Fruit fly (Drosophila melanogaster) whole organism, embryonic: Measurements from ENCODE around the gene Alg11.

Experiments used
- Atf6 ChIP-seq: fragments of 200-800 bp; sonication (Bioruptor generic); IDR thresholded peaks from 2 replicates; pipeline ENCODE4 v1.3.6; 2022; ENCODE audit warnings: missing biosample characterization, missing genetic modification characterization
- Bgb ChIP-seq: fragments of 200-800 bp; sonication (Bioruptor generic); IDR thresholded peaks from 2 replicates; pipeline ENCODE4 v1.3.6; 2022; ENCODE audit warnings: missing biosample characterization, missing genetic modification characterization; ENCODE audit not compliant: partially characterized antibody
- CG10147 ChIP-seq: fragments of 200-800 bp; sonication (Bioruptor generic); optimal IDR thresholded peaks from 2 replicates; lab custom pipeline; 2019; ENCODE audit warnings: missing biosample characterization, mild to moderate bottlenecking, missing genetic modification characterization, moderate library complexity
- CG11504 ChIP-seq: fragments of 200-800 bp; sonication (Bioruptor generic); optimal IDR thresholded peaks from 3 replicates; lab custom pipeline; 2019; ENCODE audit warnings: missing biosample characterization, mild to moderate bottlenecking, missing genetic modification characterization, moderate library complexity
- CG11560 ChIP-seq: fragments of 200-800 bp; sonication (Bioruptor generic); IDR thresholded peaks from 3 replicates; pipeline ENCODE4 v1.3.6; 2022; ENCODE audit warnings: missing biosample characterization, missing genetic modification characterization
- CG12942 ChIP-seq: fragments of 200-800 bp; sonication (Bioruptor generic); optimal IDR thresholded peaks from 3 replicates; lab custom pipeline; 2016; ENCODE audit warnings: missing biosample characterization, missing genetic modification characterization
- CG13287 ChIP-seq: fragments of 200-800 bp; sonication (Bioruptor generic); IDR thresholded peaks from 2 replicates; pipeline ENCODE4 v1.3.6; 2022; ENCODE audit warnings: missing biosample characterization, missing genetic modification characterization; ENCODE audit not compliant: partially characterized antibody
- CG14710 ChIP-seq: fragments of 200-800 bp; sonication (Bioruptor generic); optimal IDR thresholded peaks from 3 replicates; lab custom pipeline; 2019; ENCODE audit warnings: missing biosample characterization, mild to moderate bottlenecking, missing genetic modification characterization, moderate library complexity
- CG17361 ChIP-seq: fragments of 200-800 bp; sonication (Bioruptor generic); IDR thresholded peaks from 3 replicates; pipeline ENCODE4 v1.3.6; 2022; ENCODE audit warnings: missing biosample characterization, missing genetic modification characterization
- CG17829 ChIP-seq: fragments of 200-800 bp; optimal IDR thresholded peaks from 2 replicates; lab custom pipeline; 2019; ENCODE audit warnings: missing biosample characterization, mild to moderate bottlenecking, missing genetic modification characterization, moderate library complexity
- CG2889 ChIP-seq: fragments of 200-800 bp; sonication (Bioruptor generic); IDR thresholded peaks from 3 replicates; pipeline ENCODE4 v1.3.6; 2022; ENCODE audit warnings: missing biosample characterization, missing genetic modification characterization
- CG30020 ChIP-seq: fragments of 200-800 bp; optimal IDR thresholded peaks from 2 replicates; lab custom pipeline; 2019; ENCODE audit warnings: missing biosample characterization, mild to moderate bottlenecking, missing genetic modification characterization, moderate library complexity
- CG3726 ChIP-seq: fragments of 200-800 bp; sonication (Bioruptor generic); IDR thresholded peaks from 3 replicates; pipeline ENCODE4, ENCODE4 v1.3.6; 2022; ENCODE audit warnings: missing biosample characterization, missing genetic modification characterization
- CG3995 ChIP-seq: fragments of 200-800 bp; sonication (Bioruptor generic); optimal IDR thresholded peaks from 3 replicates; lab custom pipeline; 2016; ENCODE audit warnings: missing biosample characterization, missing genetic modification characterization
- CG7928 ChIP-seq: fragments of 200-800 bp; sonication (Bioruptor generic); optimal IDR thresholded peaks from 2 replicates; lab custom pipeline; 2017; ENCODE audit warnings: missing biosample characterization, mild to moderate bottlenecking, missing genetic modification characterization
- CG9215 ChIP-seq: fragments of 200-800 bp; sonication (Bioruptor generic); IDR thresholded peaks from 2 replicates; pipeline ENCODE4 v1.3.6; 2022; ENCODE audit warnings: missing biosample characterization, missing genetic modification characterization
- Dll ChIP-seq: fragments of 200-800 bp; sonication (Bioruptor generic); IDR thresholded peaks from 4 replicates; pipeline ENCODE4 v1.3.6; 2022; ENCODE audit warnings: missing biosample characterization, missing genetic modification characterization; ENCODE audit not compliant: partially characterized antibody
- Doc2 ChIP-seq: fragments of 200-800 bp; sonication (Bioruptor generic); IDR thresholded peaks from 2 replicates; pipeline ENCODE4 v1.3.6; 2022; ENCODE audit warnings: missing biosample characterization, missing genetic modification characterization
- Dref ChIP-seq: fragments of 200-800 bp; sonication (Bioruptor generic); IDR thresholded peaks from 2 replicates; pipeline ENCODE4 v1.3.6; 2022; ENCODE audit warnings: missing biosample characterization, missing genetic modification characterization
- Fer2 ChIP-seq: fragments of 200-800 bp; sonication (Bioruptor generic); optimal IDR thresholded peaks from 2 replicates; lab custom pipeline; 2018; ENCODE audit warnings: missing biosample characterization, mild to moderate bottlenecking, missing genetic modification characterization, moderate library complexity
- GATAe ChIP-seq: fragments of 200-800 bp; sonication (Bioruptor generic); conservative IDR thresholded peaks from 2 replicates; pipeline ENCODE4 v1.3.6; 2022; ENCODE audit warnings: missing biosample characterization, missing genetic modification characterization
- H15 ChIP-seq: fragments of 200-800 bp; sonication (Bioruptor generic); IDR thresholded peaks from 3 replicates; pipeline ENCODE4 v1.3.6; 2022; ENCODE audit warnings: missing biosample characterization, missing genetic modification characterization
- H2.0 ChIP-seq: fragments of 200-800 bp; sonication (Bioruptor generic); IDR thresholded peaks from 2 replicates; pipeline ENCODE4 v1.3.6; 2022; ENCODE audit warnings: missing biosample characterization, missing genetic modification characterization
- HmgZ ChIP-seq: fragments of 200-800 bp; sonication (Bioruptor generic); optimal IDR thresholded peaks from 2 replicates; lab custom pipeline; 2018; ENCODE audit warnings: missing biosample characterization, mild to moderate bottlenecking, missing genetic modification characterization
- Hr39 ChIP-seq: fragments of >200 bp; optimal IDR thresholded peaks from 2 replicates; lab custom pipeline; 2017
- Neu2 ChIP-seq: fragments of 200-800 bp; sonication (Bioruptor generic); optimal IDR thresholded peaks from 3 replicates; lab custom pipeline; 2016; ENCODE audit warnings: missing biosample characterization, missing genetic modification characterization, borderline replicate concordance
- Oli ChIP-seq: fragments of 200-800 bp; sonication (Bioruptor generic); optimal IDR thresholded peaks from 2 replicates; lab custom pipeline; 2018; ENCODE audit warnings: missing biosample characterization, mild to moderate bottlenecking, missing genetic modification characterization, moderate library complexity
- PHDP ChIP-seq: fragments of 200-800 bp; sonication (Bioruptor generic); optimal IDR thresholded peaks from 3 replicates; lab custom pipeline; 2018; ENCODE audit warnings: missing biosample characterization, mild to moderate bottlenecking, missing genetic modification characterization, moderate library complexity
- Scr ChIP-seq: fragments of 200-800 bp; sonication (Bioruptor generic); IDR thresholded peaks from 2 replicates; pipeline ENCODE4 v1.3.6; 2022; ENCODE audit warnings: missing biosample characterization, missing genetic modification characterization; ENCODE audit not compliant: partially characterized antibody
- TFAM ChIP-seq: fragments of 200-800 bp; sonication (Bioruptor generic); optimal IDR thresholded peaks from 2 replicates; lab custom pipeline; 2017; ENCODE audit warnings: missing biosample characterization, missing genetic modification characterization, inconsistent platforms
- ab ChIP-seq: fragments of 200-800 bp; sonication (Bioruptor generic); optimal IDR thresholded peaks from 2 replicates; lab custom pipeline; 2016; ENCODE audit warnings: missing biosample characterization, missing genetic modification characterization
- bsh ChIP-seq, 2 experiments: fragments of 200-800 bp; sonication (Bioruptor generic); optimal IDR thresholded peaks; 2 replicates each; lab custom pipeline; 2017 to 2018; ENCODE audit warnings: mild to moderate bottlenecking in 2 of 2, missing biosample characterization in 2 of 2, missing genetic modification characterization in 2 of 2, moderate library complexity in 1 of 2
- cad ChIP-seq: fragments of >200 bp; optimal IDR thresholded peaks from 2 replicates; lab custom pipeline; 2017; ENCODE audit warnings: missing biosample characterization, missing genetic modification characterization
- corto ChIP-seq: fragments of 200-800 bp; sonication (Bioruptor generic); optimal IDR thresholded peaks from 2 replicates; lab custom pipeline; 2016; ENCODE audit warnings: missing biosample characterization, mild to moderate bottlenecking, missing genetic modification characterization, moderate library complexity
- croc ChIP-seq: fragments of 200-800 bp; sonication (Bioruptor generic); conservative IDR thresholded peaks from 3 replicates; pipeline ENCODE4 v1.3.6; 2022; ENCODE audit warnings: missing biosample characterization, missing genetic modification characterization
- da ChIP-seq: fragments of 200-800 bp; sonication (Bioruptor generic); optimal IDR thresholded peaks from 2 replicates; lab custom pipeline; 2016; ENCODE audit warnings: missing biosample characterization, missing genetic modification characterization
- emc ChIP-seq: fragments of 200-800 bp; sonication (Bioruptor generic); optimal IDR thresholded peaks from 2 replicates; lab custom pipeline; 2016; ENCODE audit warnings: missing biosample characterization, missing genetic modification characterization
- gcm2 ChIP-seq: fragments of 200-800 bp; sonication (Bioruptor generic); optimal IDR thresholded peaks from 2 replicates; lab custom pipeline; 2016; ENCODE audit warnings: missing biosample characterization, missing genetic modification characterization
- gem ChIP-seq: fragments of 200-800 bp; sonication (Bioruptor generic); optimal IDR thresholded peaks from 2 replicates; lab custom pipeline; 2019; ENCODE audit warnings: missing biosample characterization, mild to moderate bottlenecking, missing genetic modification characterization, moderate library complexity
- gfzf ChIP-seq: fragments of 200-800 bp; sonication (Bioruptor generic); optimal IDR thresholded peaks from 2 replicates; lab custom pipeline; 2016; ENCODE audit warnings: missing biosample characterization, mild to moderate bottlenecking, missing genetic modification characterization, moderate library complexity
- ham ChIP-seq: fragments of 200-800 bp; sonication (Bioruptor generic); IDR thresholded peaks from 2 replicates; pipeline ENCODE4 v1.3.6; 2022; ENCODE audit warnings: missing biosample characterization, missing genetic modification characterization
- hb ChIP-seq: fragments of 200-800 bp; sonication (Bioruptor generic); IDR thresholded peaks from 3 replicates; pipeline ENCODE4 v1.3.6; 2022; ENCODE audit warnings: missing biosample characterization, missing genetic modification characterization; ENCODE audit not compliant: partially characterized antibody
- hth ChIP-seq: fragments of >200 bp; optimal IDR thresholded peaks from 2 replicates; lab custom pipeline; 2017; ENCODE audit warnings: inconsistent platforms
- inv ChIP-seq: fragments of 200-800 bp; sonication (Bioruptor generic); IDR thresholded peaks from 2 replicates; pipeline ENCODE4 v1.3.6; 2022; ENCODE audit warnings: missing biosample characterization, missing genetic modification characterization; ENCODE audit not compliant: partially characterized antibody
- jigr1 ChIP-seq: fragments of 200-800 bp; sonication (Bioruptor generic); IDR thresholded peaks from 3 replicates; pipeline ENCODE4 v1.3.6; 2022; ENCODE audit warnings: missing biosample characterization, missing genetic modification characterization
- kah ChIP-seq: fragments of 200-800 bp; sonication (Bioruptor generic); optimal IDR thresholded peaks from 2 replicates; lab custom pipeline; 2018; ENCODE audit warnings: missing biosample characterization, mild to moderate bottlenecking, missing genetic modification characterization
- mld ChIP-seq: fragments of 200-800 bp; sonication (Bioruptor generic); IDR thresholded peaks from 3 replicates; pipeline ENCODE4 v1.3.6; 2022; ENCODE audit warnings: missing biosample characterization, missing genetic modification characterization; ENCODE audit not compliant: partially characterized antibody
- p53 ChIP-seq: fragments of 200-800 bp; sonication (Bioruptor generic); optimal IDR thresholded peaks from 2 replicates; lab custom pipeline; 2016; ENCODE audit warnings: missing biosample characterization, missing genetic modification characterization
- ranshi ChIP-seq: fragments of 200-800 bp; sonication (Bioruptor generic); IDR thresholded peaks from 2 replicates; pipeline ENCODE4 v1.3.6; 2022; ENCODE audit warnings: missing biosample characterization, missing genetic modification characterization
- sug ChIP-seq: fragments of 200-800 bp; optimal IDR thresholded peaks from 2 replicates; lab custom pipeline; 2019; ENCODE audit warnings: missing biosample characterization, mild to moderate bottlenecking, missing genetic modification characterization, moderate library complexity
- tin ChIP-seq: fragments of 200-800 bp; sonication (Bioruptor generic); optimal IDR thresholded peaks from 3 replicates; lab custom pipeline; 2016; ENCODE audit warnings: missing biosample characterization, missing genetic modification characterization

Alg11 gene

DNA sequence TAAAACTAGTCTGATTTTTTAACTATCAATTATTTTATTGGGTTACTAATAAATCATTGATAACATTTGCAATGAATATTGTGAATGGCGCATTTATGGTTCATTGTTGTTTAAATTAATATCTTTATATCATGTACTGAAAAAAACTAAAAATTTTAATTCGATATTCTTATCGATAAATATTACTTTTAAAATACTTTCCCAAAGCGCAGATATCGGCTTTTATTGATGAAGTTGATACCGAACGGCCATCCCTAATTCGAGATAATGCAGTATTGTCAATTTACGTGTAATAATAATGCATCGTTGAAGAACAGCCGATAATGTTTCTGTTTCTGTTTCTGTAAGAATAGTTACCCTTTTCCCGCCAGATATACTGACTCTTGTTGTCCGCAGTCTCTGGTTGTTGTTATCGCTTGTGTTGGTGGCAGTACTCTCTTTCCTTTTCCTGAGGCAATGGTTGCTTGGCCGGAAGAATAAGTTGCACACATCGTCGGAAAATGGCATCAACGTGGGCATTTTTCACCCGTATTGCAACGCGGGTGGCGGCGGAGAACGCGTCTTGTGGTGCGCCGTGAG, 519 bp downstream of the Alg11 start (continued):
- TF ChIP-seq CG17829 (tag; lab: Kevin White, UChicago) (peak; percentile 23), hb (GFP tag; lab: Robert Waterston, UW) (peak; percentile 64; the same call in 1 of the 3 replicates), p53 (GFP tag; lab: Kevin White, UChicago) (no peak), CG17361 (no peak), mld (GFP tag; lab: Robert Waterston, UW) (no peak), CG10147 (GFP tag; lab: Kevin White, UChicago) (no peak), Dref (GFP tag; lab: Robert Waterston, UW) (no peak; the same call in 1 of the 2 replicates), CG9215 (GFP tag; lab: Robert Waterston, UW) (no peak), Dll (GFP tag; lab: Robert Waterston, UW) (peak; percentile 79), Bgb (GFP tag; lab: Robert Waterston, UW) (peak; percentile 72; the same call in 1 of the 2 replicates), emc (no peak), CG30020 (tag; lab: Kevin White, UChicago) (peak; percentile 48), da (GFP tag; lab: Kevin White, UChicago) (no peak), H2.0 (no peak), corto (no peak), CG14710 (tag; lab: Kevin White, UChicago) (peak; percentile 52), Neu2 (GFP tag; lab: Kevin White, UChicago) (no peak), CG7928 (GFP tag; lab: Kevin White, UChicago) (no peak), Oli (tag; lab: Kevin White, UChicago) (no peak), CG13287 (GFP tag; lab: Robert Waterston, UW) (peak; percentile 83), bsh (GFP tag; optimal IDR thresholded peaks at IDR 0.05; lab: Kevin White, UChicago) (no peak), CG2889 (GFP tag; lab: Robert Waterston, UW) (no peak), jigr1 (GFP tag; lab: Robert Waterston, UW) (no peak), PHDP (tag; lab: Kevin White, UChicago) (no peak), kah (GFP tag; lab: Kevin White, UChicago) (no peak), CG11504 (no peak), TFAM (GFP tag; lab: Kevin White, UChicago) (no peak), sug (tag; lab: Kevin White, UChicago) (no peak), ham (GFP tag; lab: Robert Waterston, UW) (no peak), tin (GFP tag; lab: Kevin White, UChicago) (no peak), gfzf (GFP tag; lab: Kevin White, UChicago) (peak; percentile 15), Doc2 (GFP tag; lab: Robert Waterston, UW) (no peak), cad (GFP tag; lab: Kevin White, UChicago) (no peak), CG12942 (GFP tag; lab: Kevin White, UChicago) (no peak), CG3726 (GFP tag; lab: Robert Waterston, UW) (no peak), H15 (GFP tag; lab: Robert Waterston, UW) (no peak), gcm2 (no peak), croc (GFP tag; lab: Robert Waterston, UW) (no peak), ab (GFP tag; lab: Kevin White, UChicago) (no peak), GATAe (GFP tag; lab: Robert Waterston, UW) (no peak), gem (tag; lab: Kevin White, UChicago) (no peak), inv (GFP tag; lab: Robert Waterston, UW) (peak; percentile 62), Hr39 (no peak), CG11560 (tag; lab: Robert Waterston, UW) (no peak), Atf6 (no peak), HmgZ (no peak), hth (lab: Kevin White, UChicago) (no peak), Fer2 (no peak), ranshi (GFP tag; lab: Robert Waterston, UW) (no peak), CG3995 (peak; percentile 97), Scr (GFP tag; lab: Robert Waterston, UW) (peak; percentile 78)
